Worm (Caenorhabditis elegans): Measurements from ENCODE around the gene ceh-18.

Gene ceh-18

DNA sequence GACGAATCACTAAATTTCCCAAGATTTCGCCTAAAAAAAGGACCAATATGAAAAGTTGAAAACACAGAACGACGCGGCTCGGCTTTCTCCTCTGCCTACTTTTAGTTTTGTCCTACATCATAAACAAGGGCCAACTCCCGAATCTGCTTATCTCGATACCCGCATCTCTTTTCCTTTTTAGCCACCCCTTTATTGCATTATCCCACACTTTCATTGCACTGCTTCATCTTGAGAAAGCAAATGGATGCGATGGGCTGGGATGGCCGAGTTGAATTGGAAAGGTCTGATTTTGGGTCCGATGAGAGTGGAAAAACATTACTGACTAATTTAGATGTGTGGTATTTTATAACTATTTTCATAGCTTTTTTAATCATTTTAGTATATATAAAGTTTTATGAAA lies 1.9 kb downstream of the ceh-18 start:
- no peak for TF ChIP-seq F13C5.2 (tag; optimal IDR thresholded peaks at IDR 0.05)
- no peak for TF ChIP-seq flt-1 (GFP tag; IDR thresholded peaks at IDR 0.05)
- no peak for TF ChIP-seq hmbx-1 (tag; optimal IDR thresholded peaks at IDR 0.05)
- no peak for TF ChIP-seq pes-1 (GFP tag; IDR thresholded peaks at IDR 0.05)
- no peak for TF ChIP-seq ets-7 (tag; optimal IDR thresholded peaks at IDR 0.05)
- no peak for TF ChIP-seq scrt-1 (GFP tag; IDR thresholded peaks at IDR 0.05)
- no peak for TF ChIP-seq tbx-11 (GFP tag; IDR thresholded peaks at IDR 0.05)
- no peak for TF ChIP-seq ceh-36 (tag; optimal IDR thresholded peaks at IDR 0.05)
- TF ChIP-seq hnd-1 (tag; optimal IDR thresholded peaks at IDR 0.05): no peak
- TF ChIP-seq tbx-37 (GFP tag; conservative IDR thresholded peaks at IDR 0.05): no peak
- no peak for TF ChIP-seq hmg-4 (GFP tag; optimal IDR thresholded peaks at IDR 0.05)
- TF ChIP-seq aly-1 (tag; optimal IDR thresholded peaks at IDR 0.05): no peak
- no peak for TF ChIP-seq ama-1 (optimal IDR thresholded peaks at IDR 0.05)
- TF ChIP-seq B0310.2 (tag; optimal IDR thresholded peaks at IDR 0.05): no peak

DNA sequence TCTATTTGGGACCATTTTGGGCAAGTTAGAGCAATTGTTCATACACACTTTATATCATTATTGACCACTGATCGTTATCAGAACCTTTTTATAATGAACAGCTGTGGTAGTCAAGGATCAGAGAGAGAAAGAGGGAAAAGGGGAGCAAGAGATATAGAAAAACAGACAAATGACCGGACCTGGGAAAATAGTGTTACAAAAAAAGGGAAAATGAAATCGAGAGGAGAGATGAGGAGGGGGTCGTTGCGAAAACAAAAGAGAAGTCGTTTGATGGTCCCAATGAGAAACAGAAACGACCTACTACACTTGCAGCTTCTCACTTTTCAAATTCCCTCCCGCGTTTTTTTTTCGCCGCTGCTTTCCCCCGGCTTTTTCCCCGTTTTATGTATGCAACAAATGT lies 3.7 kb downstream of the ceh-18 start:
- TF ChIP-seq flt-1 (GFP tag; IDR thresholded peaks at IDR 0.05) (no peak), scrt-1 (GFP tag; IDR thresholded peaks at IDR 0.05) (no peak), tra-4 (tag; optimal IDR thresholded peaks at IDR 0.05) (no peak), ets-7 (tag; optimal IDR thresholded peaks at IDR 0.05) (no peak), sea-1 (GFP tag; conservative IDR thresholded peaks at IDR 0.05) (no peak), ceh-13 (GFP tag; optimal IDR thresholded peaks at IDR 0.05) (no peak), tbx-37 (GFP tag; conservative IDR thresholded peaks at IDR 0.05) (no peak), hmbx-1 (tag; optimal IDR thresholded peaks at IDR 0.05) (no peak), hnd-1 (tag; optimal IDR thresholded peaks at IDR 0.05) (no peak), ceh-36 (tag; optimal IDR thresholded peaks at IDR 0.05) (no peak), aly-1 (tag; optimal IDR thresholded peaks at IDR 0.05) (no peak), B0310.2 (tag; optimal IDR thresholded peaks at IDR 0.05) (no peak), hmg-4 (GFP tag; optimal IDR thresholded peaks at IDR 0.05) (no peak), pes-1 (GFP tag; IDR thresholded peaks at IDR 0.05) (no peak), tbx-11 (GFP tag; IDR thresholded peaks at IDR 0.05) (no peak), F13C5.2 (tag; optimal IDR thresholded peaks at IDR 0.05) (no peak), ama-1 (optimal IDR thresholded peaks at IDR 0.05) (no peak)

DNA sequence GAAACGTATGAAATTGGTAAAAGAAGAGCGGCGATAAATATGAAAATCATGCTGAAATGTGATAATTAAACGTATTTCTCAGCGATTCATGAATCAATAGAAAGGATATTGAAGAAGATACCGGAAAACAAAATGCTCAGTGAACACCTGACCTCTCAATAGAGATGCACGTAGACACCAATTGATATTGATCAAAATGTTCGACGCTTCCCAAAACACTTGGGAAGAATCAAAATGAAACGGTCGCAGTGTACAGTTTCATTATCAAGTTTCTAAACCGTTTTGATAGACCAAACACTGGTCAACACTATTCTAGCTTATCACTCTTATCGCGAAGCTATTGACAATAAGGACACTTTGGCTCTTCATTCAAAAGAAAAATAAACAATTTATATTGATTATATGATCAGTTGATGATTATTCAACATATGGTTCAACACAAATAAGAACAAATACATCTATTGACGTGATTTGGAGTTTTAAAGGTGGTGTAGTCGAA lies 15.2 kb downstream of the ceh-18 start, which contains the start of gene ttr-48:
TSS of gene ttr-48 (minus strand) at position 51 of the 499 bp plus-strand sequence.
- no peak for TF ChIP-seq scrt-1 (GFP tag; IDR thresholded peaks at IDR 0.05)
- TF ChIP-seq tbx-37 (GFP tag; conservative IDR thresholded peaks at IDR 0.05): no peak
- no peak for TF ChIP-seq aly-1 (tag; optimal IDR thresholded peaks at IDR 0.05)
- TF ChIP-seq ceh-13 (GFP tag; optimal IDR thresholded peaks at IDR 0.05): no peak
- no peak for TF ChIP-seq hmg-4 (GFP tag; optimal IDR thresholded peaks at IDR 0.05)
- no peak for TF ChIP-seq ceh-36 (tag; optimal IDR thresholded peaks at IDR 0.05)
- no peak for TF ChIP-seq ama-1 (optimal IDR thresholded peaks at IDR 0.05)

DNA sequence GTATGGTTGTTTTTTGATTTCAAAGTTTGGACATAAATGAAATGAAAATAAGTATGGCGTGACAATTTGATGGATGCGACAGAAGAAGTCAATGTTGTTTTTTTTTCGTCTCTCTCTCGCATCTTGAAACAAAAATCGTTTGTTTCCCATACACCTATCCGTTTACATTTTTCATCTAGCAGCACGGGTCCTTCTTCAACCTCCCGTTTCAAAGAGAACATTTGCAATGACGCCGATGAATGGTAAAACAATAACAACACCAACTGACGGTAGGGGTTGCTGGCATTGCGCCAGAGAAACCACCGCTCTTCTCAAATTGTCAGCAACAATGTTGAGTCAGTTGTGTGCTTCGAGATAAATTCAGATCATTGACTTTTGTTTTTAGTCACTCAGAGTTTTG lies 18.4 kb downstream of the ceh-18 start:
- no peak for TF ChIP-seq pes-1 (GFP tag; IDR thresholded peaks at IDR 0.05)
- no peak for TF ChIP-seq hnd-1 (tag; optimal IDR thresholded peaks at IDR 0.05)

DNA sequence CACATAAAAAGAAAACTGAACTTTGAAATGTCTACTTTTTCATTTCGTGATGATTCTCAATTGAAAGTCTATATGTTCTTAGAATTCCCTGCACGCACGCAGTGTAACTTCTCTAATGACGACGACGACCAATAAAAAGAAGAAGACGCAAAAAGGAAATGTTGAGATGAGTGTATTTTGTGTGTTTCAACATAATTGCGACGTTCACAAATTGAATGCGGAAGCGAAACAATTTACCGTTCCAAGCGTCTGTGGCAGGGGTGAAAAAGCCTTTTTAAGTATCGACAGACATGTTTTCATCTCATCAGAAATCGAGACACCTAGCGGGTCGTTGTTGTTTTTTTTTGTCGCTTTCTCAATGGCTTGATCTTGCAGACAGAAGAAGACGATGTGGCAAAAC lies 18.9 kb downstream of the ceh-18 start:
- TF ChIP-seq aly-1 (tag; optimal IDR thresholded peaks at IDR 0.05) (no peak), ama-1 (optimal IDR thresholded peaks at IDR 0.05) (no peak), ets-7 (tag; optimal IDR thresholded peaks at IDR 0.05) (no peak), tbx-11 (GFP tag; IDR thresholded peaks at IDR 0.05) (no peak), ceh-13 (GFP tag; optimal IDR thresholded peaks at IDR 0.05) (no peak), tbx-37 (GFP tag; conservative IDR thresholded peaks at IDR 0.05) (no peak), B0310.2 (tag; optimal IDR thresholded peaks at IDR 0.05) (no peak), scrt-1 (GFP tag; IDR thresholded peaks at IDR 0.05) (no peak), hnd-1 (tag; optimal IDR thresholded peaks at IDR 0.05) (no peak)

DNA sequence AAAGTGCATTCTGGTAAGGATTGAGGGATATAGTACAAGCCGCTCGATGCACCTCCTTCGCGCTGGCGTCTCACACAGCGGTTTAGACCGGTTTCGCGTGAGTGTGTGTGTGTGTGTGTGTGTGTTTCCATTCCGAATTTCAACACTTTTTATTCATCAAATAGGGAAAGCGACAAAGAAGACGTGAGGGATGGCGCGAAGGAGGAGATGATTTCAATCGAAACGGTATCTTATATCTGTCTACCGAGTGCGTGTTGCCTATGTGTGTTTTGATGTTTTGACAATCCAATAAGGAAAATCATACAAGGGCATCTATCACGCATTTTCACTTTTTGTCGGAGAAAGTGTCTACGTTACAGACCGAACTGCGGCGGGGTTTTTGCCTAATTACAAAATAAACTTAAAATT lies 19.8 kb downstream of the ceh-18 start:
- TF ChIP-seq pes-1 (GFP tag; IDR thresholded peaks at IDR 0.05) (no peak), hmg-4 (GFP tag; optimal IDR thresholded peaks at IDR 0.05) (no peak), hnd-1 (tag; optimal IDR thresholded peaks at IDR 0.05) (no peak), hmbx-1 (tag; optimal IDR thresholded peaks at IDR 0.05) (no peak), ama-1 (optimal IDR thresholded peaks at IDR 0.05) (no peak), scrt-1 (GFP tag; IDR thresholded peaks at IDR 0.05) (no peak), ceh-36 (tag; optimal IDR thresholded peaks at IDR 0.05) (no peak), tbx-11 (GFP tag; IDR thresholded peaks at IDR 0.05) (no peak)

DNA sequence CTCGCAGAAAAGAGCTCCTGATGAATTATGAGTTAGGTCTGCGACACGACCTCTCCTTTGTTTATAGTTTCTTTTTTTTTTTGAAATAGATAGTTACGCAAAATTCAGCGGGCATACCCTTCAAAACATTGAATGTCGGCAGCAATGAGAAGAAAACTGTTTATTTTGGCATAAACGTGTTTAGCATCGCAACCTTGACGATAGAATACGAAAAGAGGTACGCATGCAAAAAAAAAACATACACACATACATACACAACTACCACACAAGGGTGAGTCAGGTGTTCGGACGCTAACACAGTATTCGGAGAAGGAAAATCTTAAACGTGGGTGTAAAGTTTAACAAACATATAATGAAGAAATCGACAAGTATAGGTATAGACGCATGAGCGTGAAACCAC lies 22.0 kb downstream of the ceh-18 start:
- no peak for TF ChIP-seq tbx-11 (GFP tag; IDR thresholded peaks at IDR 0.05)
- no peak for TF ChIP-seq F13C5.2 (tag; optimal IDR thresholded peaks at IDR 0.05)
- TF ChIP-seq sea-1 (GFP tag; conservative IDR thresholded peaks at IDR 0.05): no peak
- TF ChIP-seq ets-7 (tag; optimal IDR thresholded peaks at IDR 0.05): no peak
- no peak for TF ChIP-seq ama-1 (optimal IDR thresholded peaks at IDR 0.05)
- TF ChIP-seq flt-1 (GFP tag; IDR thresholded peaks at IDR 0.05): no peak
- TF ChIP-seq ceh-13 (GFP tag; optimal IDR thresholded peaks at IDR 0.05): no peak
- no peak for TF ChIP-seq hmbx-1 (tag; optimal IDR thresholded peaks at IDR 0.05)
- TF ChIP-seq scrt-1 (GFP tag; IDR thresholded peaks at IDR 0.05): no peak
- TF ChIP-seq B0310.2 (tag; optimal IDR thresholded peaks at IDR 0.05): no peak
- no peak for TF ChIP-seq tbx-37 (GFP tag; conservative IDR thresholded peaks at IDR 0.05)
- TF ChIP-seq tra-4 (tag; optimal IDR thresholded peaks at IDR 0.05): no peak
- TF ChIP-seq hmg-4 (GFP tag; optimal IDR thresholded peaks at IDR 0.05): no peak
- no peak for TF ChIP-seq hnd-1 (tag; optimal IDR thresholded peaks at IDR 0.05)
